Worm (Caenorhabditis elegans): ENCODE results near the gene Y42G9A.2.

- TF ChIP-seq ets-4 (GFP tag; optimal IDR thresholded peaks at IDR 0.05) (no peak), unc-62 (GFP tag; optimal IDR thresholded peaks at IDR 0.05) (no peak), lsl-1 (GFP tag; optimal IDR thresholded peaks at IDR 0.05) (peak; percentile 40), madf-8 (GFP tag; conservative IDR thresholded peaks at IDR 0.05) (peak; percentile 54), attf-6 (GFP tag; IDR thresholded peaks at IDR 0.05) (no peak), unc-130 (GFP tag; optimal IDR thresholded peaks at IDR 0.05) (no peak)
Observed at ce11 chrIII:6149467-6150072, 1.6 kb downstream of the Y42G9A.2 start, which contains the start of the genes wht-7 and Y42G9A.1.

Measured in whole organism, young adult.